Fruit fly (Drosophila melanogaster) whole organism, embryonic: ENCODE results near the gene CG3071.
A peak's percentile ranks its signal among the peaks of the same experiment; 100 is the strongest.

Experiments
- Awh ChIP-seq: fragments of 200-800 bp; sonication (Bioruptor generic); IDR thresholded peaks from 2 replicates; pipeline ENCODE4, ENCODE4 v1.3.6; 2022; ENCODE audit warnings: missing biosample characterization, missing genetic modification characterization
- Bgb ChIP-seq: fragments of 200-800 bp; sonication (Bioruptor generic); IDR thresholded peaks from 2 replicates; pipeline ENCODE4 v1.3.6; 2022; ENCODE audit warnings: missing biosample characterization, missing genetic modification characterization; ENCODE audit not compliant: partially characterized antibody
- CG10209 ChIP-seq: fragments of 200-800 bp; sonication (Bioruptor generic); optimal IDR thresholded peaks from 3 replicates; lab custom pipeline; 2017; ENCODE audit warnings: missing biosample characterization, mild to moderate bottlenecking, missing genetic modification characterization, missing genetic modification reagents
- CG1233 ChIP-seq: fragments of 200-800 bp; sonication (Bioruptor generic); optimal IDR thresholded peaks from 4 replicates; lab custom pipeline; 2018; ENCODE audit warnings: missing biosample characterization, mild to moderate bottlenecking, missing genetic modification characterization
- CG13123 ChIP-seq: fragments of 200-800 bp; sonication (Bioruptor generic); optimal IDR thresholded peaks from 2 replicates; lab custom pipeline; 2016; ENCODE audit warnings: missing biosample characterization, missing genetic modification characterization
- CG13287 ChIP-seq: fragments of 200-800 bp; sonication (Bioruptor generic); IDR thresholded peaks from 2 replicates; pipeline ENCODE4 v1.3.6; 2022; ENCODE audit warnings: missing biosample characterization, missing genetic modification characterization; ENCODE audit not compliant: partially characterized antibody
- CG15514 ChIP-seq: fragments of 200-800 bp; sonication (Bioruptor generic); optimal IDR thresholded peaks from 3 replicates; lab custom pipeline; 2017; ENCODE audit warnings: missing biosample characterization, missing genetic modification characterization, mild to moderate bottlenecking, moderate library complexity, missing genetic modification reagents
- CG16779 ChIP-seq: fragments of 200-800 bp; sonication (Bioruptor generic); IDR thresholded peaks from 2 replicates; pipeline ENCODE4 v1.3.6; 2022; ENCODE audit warnings: missing biosample characterization, missing genetic modification characterization
- CG17359 ChIP-seq: fragments of 200-800 bp; sonication (Bioruptor generic); optimal IDR thresholded peaks from 3 replicates; lab custom pipeline; 2018; ENCODE audit warnings: missing biosample characterization, mild to moderate bottlenecking, missing genetic modification characterization, moderate library complexity
- CG17361 ChIP-seq: fragments of 200-800 bp; sonication (Bioruptor generic); IDR thresholded peaks from 3 replicates; pipeline ENCODE4 v1.3.6; 2022; ENCODE audit warnings: missing biosample characterization, missing genetic modification characterization
- CG2116 ChIP-seq: fragments of 200-800 bp; sonication (Bioruptor generic); optimal IDR thresholded peaks from 3 replicates; lab custom pipeline; 2018; ENCODE audit warnings: missing biosample characterization, mild to moderate bottlenecking, missing genetic modification characterization
- CG2202 ChIP-seq: fragments of 200-800 bp; sonication (Bioruptor generic); optimal IDR thresholded peaks from 2 replicates; lab custom pipeline; 2018; ENCODE audit warnings: missing biosample characterization, mild to moderate bottlenecking, missing genetic modification characterization
- CG30020 ChIP-seq: fragments of 200-800 bp; optimal IDR thresholded peaks from 2 replicates; lab custom pipeline; 2019; ENCODE audit warnings: missing biosample characterization, mild to moderate bottlenecking, missing genetic modification characterization, moderate library complexity
- CG31388 ChIP-seq: fragments of 200-800 bp; sonication (Bioruptor generic); optimal IDR thresholded peaks from 2 replicates; lab custom pipeline; 2016; ENCODE audit warnings: missing biosample characterization, missing genetic modification characterization
- CG4328 ChIP-seq: fragments of 200-800 bp; sonication (Bioruptor generic); optimal IDR thresholded peaks from 3 replicates; lab custom pipeline; 2017; ENCODE audit warnings: missing biosample characterization, missing genetic modification reagents, missing genetic modification characterization
- CG6254 ChIP-seq: fragments of 200-800 bp; sonication (Bioruptor generic); optimal IDR thresholded peaks from 3 replicates; lab custom pipeline; 2017; ENCODE audit warnings: mild to moderate bottlenecking, missing biosample characterization, missing genetic modification reagents, missing genetic modification characterization
- CG6791 ChIP-seq: fragments of 200-800 bp; sonication (Bioruptor generic); IDR thresholded peaks from 3 replicates; pipeline ENCODE4 v1.3.6; 2022; ENCODE audit warnings: missing biosample characterization, missing genetic modification characterization; ENCODE audit not compliant: partially characterized antibody
- CG7963 ChIP-seq: fragments of 200-800 bp; sonication (Bioruptor generic); IDR thresholded peaks from 3 replicates; pipeline ENCODE4 v1.3.6; 2022; ENCODE audit warnings: missing biosample characterization, missing genetic modification characterization; ENCODE audit not compliant: partially characterized antibody
- CG9727 ChIP-seq: fragments of 200-800 bp; sonication (Bioruptor generic); optimal IDR thresholded peaks from 3 replicates; lab custom pipeline; 2017; ENCODE audit warnings: missing biosample characterization, mild to moderate bottlenecking, missing genetic modification characterization
- CG9797 ChIP-seq: fragments of 200-800 bp; sonication (Bioruptor generic); optimal IDR thresholded peaks from 3 replicates; lab custom pipeline; 2018; ENCODE audit warnings: missing biosample characterization, mild to moderate bottlenecking, missing genetic modification characterization
- Chrac-16 ChIP-seq: fragments of 200-800 bp; sonication (Bioruptor generic); optimal IDR thresholded peaks from 3 replicates; lab custom pipeline; 2016; ENCODE audit warnings: missing biosample characterization, missing genetic modification characterization
- D19A ChIP-seq: fragments of 200-800 bp; optimal IDR thresholded peaks from 3 replicates; lab custom pipeline; 2019; ENCODE audit warnings: missing biosample characterization, mild to moderate bottlenecking, missing genetic modification characterization, moderate library complexity
- Dbx ChIP-seq: fragments of 200-800 bp; sonication (Bioruptor generic); IDR thresholded peaks from 3 replicates; pipeline ENCODE4 v1.3.6; 2022; ENCODE audit warnings: missing biosample characterization, missing genetic modification characterization
- Dll ChIP-seq: fragments of 200-800 bp; sonication (Bioruptor generic); IDR thresholded peaks from 4 replicates; pipeline ENCODE4 v1.3.6; 2022; ENCODE audit warnings: missing biosample characterization, missing genetic modification characterization; ENCODE audit not compliant: partially characterized antibody
- Hr3 ChIP-seq: fragments of 200-800 bp; sonication (Bioruptor generic); optimal IDR thresholded peaks from 3 replicates; lab custom pipeline; 2016; ENCODE audit warnings: missing biosample characterization, missing genetic modification characterization
- MTF-1 ChIP-seq: fragments of 200-800 bp; sonication (Bioruptor generic); optimal IDR thresholded peaks from 2 replicates; lab custom pipeline; 2018; ENCODE audit warnings: missing biosample characterization, mild to moderate bottlenecking, missing genetic modification characterization, borderline replicate concordance
- Mad ChIP-seq: fragments of 200-800 bp; sonication (Bioruptor generic); optimal IDR thresholded peaks from 2 replicates; lab custom pipeline; 2016; ENCODE audit warnings: missing biosample characterization, missing genetic modification characterization
- NC2β ChIP-seq: fragments of 200-800 bp; sonication (Bioruptor generic); optimal IDR thresholded peaks from 2 replicates; lab custom pipeline; 2016; ENCODE audit warnings: missing biosample characterization, missing genetic modification characterization
- Oaz ChIP-seq: fragments of 200-800 bp; sonication (Bioruptor generic); IDR thresholded peaks from 2 replicates; pipeline ENCODE4 v1.3.6; 2022; ENCODE audit warnings: missing biosample characterization, missing genetic modification characterization
- Sox100B ChIP-seq: fragments of 200-800 bp; sonication (Bioruptor generic); optimal IDR thresholded peaks from 3 replicates; lab custom pipeline; 2018; ENCODE audit warnings: missing biosample characterization, mild to moderate bottlenecking, missing genetic modification characterization
- bbx ChIP-seq: fragments of 200-800 bp; sonication (Bioruptor generic); IDR thresholded peaks from 2 replicates; pipeline ENCODE4 v1.3.6; 2022; ENCODE audit warnings: missing biosample characterization, missing genetic modification characterization; ENCODE audit not compliant: partially characterized antibody
- bcd ChIP-seq: fragments of 200-800 bp; sonication (Bioruptor generic); optimal IDR thresholded peaks from 2 replicates; lab custom pipeline; 2017; ENCODE audit warnings: missing biosample characterization, mild to moderate bottlenecking, missing genetic modification characterization
- bigmax ChIP-seq: fragments of 200-800 bp; sonication (Bioruptor generic); optimal IDR thresholded peaks from 2 replicates; lab custom pipeline; 2018; ENCODE audit warnings: missing biosample characterization, mild to moderate bottlenecking, missing genetic modification characterization
- bsh ChIP-seq, 2 experiments: fragments of 200-800 bp; sonication (Bioruptor generic); optimal IDR thresholded peaks; 2 replicates each; lab custom pipeline; 2017 to 2018; ENCODE audit warnings: mild to moderate bottlenecking in 2 of 2, missing biosample characterization in 2 of 2, missing genetic modification characterization in 2 of 2, moderate library complexity in 1 of 2
- cg ChIP-seq: fragments of 200-800 bp; sonication (Bioruptor generic); optimal IDR thresholded peaks from 3 replicates; lab custom pipeline; 2019; ENCODE audit warnings: missing biosample characterization, mild to moderate bottlenecking, missing genetic modification characterization, moderate library complexity
- crol ChIP-seq: fragments of 200-800 bp; sonication (Bioruptor generic); IDR thresholded peaks from 2 replicates; pipeline ENCODE4 v1.3.6; 2022; ENCODE audit warnings: missing biosample characterization, missing genetic modification characterization
- da ChIP-seq: fragments of 200-800 bp; sonication (Bioruptor generic); optimal IDR thresholded peaks from 2 replicates; lab custom pipeline; 2016; ENCODE audit warnings: missing biosample characterization, missing genetic modification characterization
- dati ChIP-seq: fragments of 200-800 bp; sonication (Bioruptor generic); IDR thresholded peaks from 2 replicates; pipeline ENCODE4 v1.3.6; 2022; ENCODE audit warnings: missing biosample characterization, missing genetic modification characterization
- dm ChIP-seq: fragments of 200-800 bp; sonication (Bioruptor generic); optimal IDR thresholded peaks from 3 replicates; lab custom pipeline; 2016; ENCODE audit warnings: missing biosample characterization, missing genetic modification characterization
- fd96Cb ChIP-seq: fragments of 200-800 bp; sonication (Bioruptor generic); optimal IDR thresholded peaks from 2 replicates; lab custom pipeline; 2018; ENCODE audit warnings: missing biosample characterization, mild to moderate bottlenecking, missing genetic modification characterization, moderate library complexity
- ftz-f1 ChIP-seq: fragments of 200-800 bp; sonication (Bioruptor generic); optimal IDR thresholded peaks from 2 replicates; lab custom pipeline; 2016; ENCODE audit warnings: missing biosample characterization, missing genetic modification characterization
- inv ChIP-seq: fragments of 200-800 bp; sonication (Bioruptor generic); IDR thresholded peaks from 2 replicates; pipeline ENCODE4 v1.3.6; 2022; ENCODE audit warnings: missing biosample characterization, missing genetic modification characterization; ENCODE audit not compliant: partially characterized antibody
- jing ChIP-seq: fragments of 200-800 bp; sonication (Bioruptor generic); optimal IDR thresholded peaks from 2 replicates; lab custom pipeline; 2018; ENCODE audit warnings: missing biosample characterization, mild to moderate bottlenecking, missing genetic modification characterization
- lmd ChIP-seq: fragments of 200-800 bp; sonication (Bioruptor generic); IDR thresholded peaks from 2 replicates; pipeline ENCODE4 v1.3.6; 2022; ENCODE audit warnings: missing biosample characterization, missing genetic modification characterization
- phol ChIP-seq: fragments of 200-800 bp; sonication (Bioruptor generic); optimal IDR thresholded peaks from 3 replicates; lab custom pipeline; 2018; ENCODE audit warnings: missing biosample characterization, mild to moderate bottlenecking, missing genetic modification characterization, moderate library complexity
- pita ChIP-seq: fragments of 200-800 bp; sonication (Bioruptor generic); optimal IDR thresholded peaks from 2 replicates; lab custom pipeline; 2017; ENCODE audit warnings: missing biosample characterization, mild to moderate bottlenecking, missing genetic modification characterization
- ranshi ChIP-seq: fragments of 200-800 bp; sonication (Bioruptor generic); IDR thresholded peaks from 2 replicates; pipeline ENCODE4 v1.3.6; 2022; ENCODE audit warnings: missing biosample characterization, missing genetic modification characterization
- slou ChIP-seq: fragments of 200-800 bp; sonication (Bioruptor generic); optimal IDR thresholded peaks from 3 replicates; lab custom pipeline; 2016; ENCODE audit warnings: missing biosample characterization, missing genetic modification characterization
- tna ChIP-seq: fragments of 200-800 bp; sonication (Bioruptor generic); IDR thresholded peaks from 2 replicates; pipeline ENCODE4 v1.3.6; 2022; ENCODE audit warnings: missing biosample characterization, missing genetic modification characterization; ENCODE audit not compliant: partially characterized antibody
- vvl ChIP-seq: fragments of 200-800 bp; sonication (Bioruptor generic); IDR thresholded peaks from 2 replicates; pipeline ENCODE4 v1.3.6; 2022; ENCODE audit warnings: missing biosample characterization, missing genetic modification characterization

CG3071 gene

DNA sequence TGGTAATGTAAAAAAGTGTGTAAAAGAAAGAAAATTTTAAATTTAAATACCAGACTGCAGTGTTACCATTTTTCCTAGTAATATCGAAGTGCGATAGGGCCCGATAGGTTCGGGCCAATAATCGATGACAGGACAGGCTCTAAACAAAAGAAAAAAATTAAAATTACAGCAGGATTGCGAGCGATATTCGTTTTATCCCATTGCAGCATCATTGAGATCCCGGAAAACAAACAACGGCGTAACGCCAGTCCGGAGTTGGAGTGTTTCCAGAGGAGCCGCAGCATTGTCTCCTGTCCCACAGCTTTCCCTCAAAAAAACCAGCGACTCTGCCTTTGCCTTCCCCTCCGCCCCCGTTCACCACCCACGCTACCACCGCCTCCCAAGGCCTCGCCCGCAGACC, 37.5 kb upstream of the CG3071 start, which contains the start of gene pcx (continued):
- TF ChIP-seq CG2116 (GFP tag; lab: Kevin White, UChicago) (peak; percentile 38), CG2202 (tag; lab: Kevin White, UChicago) (no peak), tna (no peak), crol (GFP tag; lab: Robert Waterston, UW) (peak; percentile 89), CG6254 (no peak), NC2β (GFP tag; lab: Kevin White, UChicago) (no peak), bcd (GFP tag; lab: Kevin White, UChicago) (no peak), ftz-f1 (GFP tag; lab: Kevin White, UChicago) (no peak), da (no peak), CG17361 (GFP tag; lab: Robert Waterston, UW) (no peak), CG9727 (GFP tag; lab: Kevin White, UChicago) (no peak), Mad (GFP tag; lab: Kevin White, UChicago) (no peak), pita (no peak), dm (GFP tag; lab: Kevin White, UChicago) (no peak), slou (GFP tag; lab: Kevin White, UChicago) (no peak), Hr3 (no peak), CG1233 (GFP tag; lab: Kevin White, UChicago) (no peak), fd96Cb (tag; lab: Kevin White, UChicago) (no peak), inv (0 out of 2 replicates have a peak, but pooled peaks have one; percentile 19), cg (GFP tag; lab: Kevin White, UChicago) (no peak), bsh (GFP tag; optimal IDR thresholded peaks at IDR 0.05; lab: Kevin White, UChicago) (no peak), dati (GFP tag; lab: Robert Waterston, UW) (no peak), CG13287 (GFP tag; lab: Robert Waterston, UW) (peak; percentile 71), Sox100B (no peak), bbx (peak; percentile 58), CG30020 (tag; lab: Kevin White, UChicago) (no peak), CG17359 (peak; percentile 96), CG7963 (GFP tag; lab: Robert Waterston, UW) (no peak), CG13123 (no peak), Chrac-16 (GFP tag; lab: Kevin White, UChicago) (no peak), CG6791 (GFP tag; lab: Robert Waterston, UW) (peak; percentile 61; the same call in 2 of the 3 replicates), Awh (no peak), ranshi (GFP tag; lab: Robert Waterston, UW) (no peak), CG31388 (GFP tag; lab: Kevin White, UChicago) (no peak), CG9797 (GFP tag; lab: Kevin White, UChicago) (peak; percentile 34), CG16779 (no peak), lmd (GFP tag; lab: Robert Waterston, UW) (no peak), Dll (GFP tag; lab: Robert Waterston, UW) (peak; percentile 56; the same call in 1 of the 4 replicates), CG4328 (no peak), MTF-1 (GFP tag; lab: Kevin White, UChicago) (no peak), CG15514 (GFP tag; lab: Kevin White, UChicago) (no peak), CG10209 (GFP tag; lab: Kevin White, UChicago) (no peak), Oaz (no peak), bigmax (GFP tag; lab: Kevin White, UChicago) (no peak), Bgb (peak; percentile 56), vvl (GFP tag; lab: Robert Waterston, UW) (0 out of 2 replicates have a peak, but pooled peaks have one; percentile 7), phol (peak; percentile 1), jing (no peak), Dbx (GFP tag; lab: Robert Waterston, UW) (no peak), D19A (tag; lab: Kevin White, UChicago) (no peak)
